Fruit fly (Drosophila melanogaster) whole organism, pupa: ENCODE results near the gene CG15021.

Source experiments
- CG12605 ChIP-seq: fragments of 200-800 bp; sonication (Bioruptor generic); IDR thresholded peaks from 2 replicates; pipeline ENCODE4 v1.3.6; 2022; ENCODE audit warnings: missing biosample characterization, missing genetic modification characterization
- CG13204 ChIP-seq: fragments of 200-800 bp; sonication (Bioruptor generic); optimal IDR thresholded peaks from 2 replicates; lab custom pipeline; 2018; ENCODE audit warnings: missing biosample characterization, mild to moderate bottlenecking, missing genetic modification characterization, moderate library complexity
- CG17806 ChIP-seq: fragments of 200-800 bp; sonication (Bioruptor generic); optimal IDR thresholded peaks from 2 replicates; lab custom pipeline; 2018; ENCODE audit warnings: missing biosample characterization, mild to moderate bottlenecking, missing genetic modification characterization, moderate library complexity
- CG34367 ChIP-seq: fragments of 200-800 bp; sonication (Bioruptor generic); optimal IDR thresholded peaks from 2 replicates; lab custom pipeline; 2018; ENCODE audit warnings: missing biosample characterization, mild to moderate bottlenecking, missing genetic modification characterization
- CG4496 ChIP-seq: fragments of 200-800 bp; sonication (Bioruptor generic); IDR thresholded peaks from 3 replicates; pipeline ENCODE4 v1.3.6; 2022; ENCODE audit warnings: missing biosample characterization, missing genetic modification characterization
- CG8159 ChIP-seq: fragments of 200-800 bp; sonication (Bioruptor generic); optimal IDR thresholded peaks from 3 replicates; lab custom pipeline; 2018; ENCODE audit warnings: missing biosample characterization, mild to moderate bottlenecking, missing genetic modification characterization, moderate library complexity
- CG8301 ChIP-seq: fragments of 200-800 bp; sonication (Bioruptor generic); optimal IDR thresholded peaks from 2 replicates; lab custom pipeline; 2018; ENCODE audit warnings: missing biosample characterization, mild to moderate bottlenecking, missing genetic modification characterization
- D1 ChIP-seq: fragments of 200-800 bp; sonication (Bioruptor generic); optimal IDR thresholded peaks from 2 replicates; lab custom pipeline; 2018; ENCODE audit warnings: missing biosample characterization, mild to moderate bottlenecking, missing genetic modification characterization, moderate library complexity
- EcR ChIP-seq: fragments of 200-800 bp; sonication (Bioruptor generic); optimal IDR thresholded peaks from 3 replicates; lab custom pipeline; 2019; ENCODE audit warnings: missing biosample characterization, missing genetic modification characterization, mild to moderate bottlenecking, moderate library complexity, missing genetic modification reagents
- Ets98B ChIP-seq: fragments of 200-800 bp; sonication (Bioruptor generic); IDR thresholded peaks from 2 replicates; pipeline ENCODE4 v1.3.6; 2022; ENCODE audit warnings: missing biosample characterization, missing genetic modification characterization
- Pif1B ChIP-seq: fragments of 200-800 bp; sonication (Bioruptor generic); optimal IDR thresholded peaks from 3 replicates; lab custom pipeline; 2016; ENCODE audit warnings: missing biosample characterization, missing genetic modification characterization
- gl ChIP-seq: fragments of 200-800 bp; sonication (Bioruptor generic); optimal IDR thresholded peaks from 2 replicates; lab custom pipeline; 2018; ENCODE audit warnings: missing biosample characterization, mild to moderate bottlenecking, missing genetic modification characterization
- rn ChIP-seq: fragments of 200-800 bp; sonication (Bioruptor generic); IDR thresholded peaks from 2 replicates; pipeline ENCODE4 v1.3.6; 2022; ENCODE audit warnings: missing biosample characterization, missing genetic modification characterization

dm6 chr3L:4411951-4412350 lies 24.6 kb upstream of the CG15021 start:
- TF ChIP-seq CG8301 (tag; lab: Kevin White, UChicago), result no peak
- no peak for TF ChIP-seq rn (GFP tag; lab: Robert Waterston, UW)
- TF ChIP-seq CG34367, result no peak
- no peak for TF ChIP-seq CG8159 (tag; lab: Kevin White, UChicago)
- no peak for TF ChIP-seq EcR
- no peak for TF ChIP-seq gl (tag; lab: Kevin White, UChicago)
- no peak for TF ChIP-seq CG12605 (GFP tag; lab: Robert Waterston, UW)
- TF ChIP-seq CG17806 (tag; lab: Kevin White, UChicago), result no peak
- no peak for TF ChIP-seq CG4496 (GFP tag; lab: Robert Waterston, UW)
- TF ChIP-seq CG13204 (GFP tag; lab: Kevin White, UChicago), result no peak
- peak; percentile 30; the same call in 1 of the 2 replicates for TF ChIP-seq Ets98B
- no peak for TF ChIP-seq Pif1B
- no peak for TF ChIP-seq D1 (tag; lab: Kevin White, UChicago)
